Worm (Caenorhabditis elegans) whole organism, L2 larva: ENCODE data around the gene F40G9.5.

Experiments used
- aly-2 ChIP-seq: fragments of 150-350 bp; optimal IDR thresholded peaks from 2 replicates; lab custom pipeline; 2014; ENCODE audit warnings: missing biosample characterization, missing genetic modification characterization
- egl-27 ChIP-seq: sonication (generic microtip); optimal IDR thresholded peaks from 3 replicates; lab custom pipeline; 2017; ENCODE audit warnings: missing biosample characterization, missing genetic modification reagents, missing genetic modification characterization
- elt-1 ChIP-seq: fragments of 150-350 bp; optimal IDR thresholded peaks from 2 replicates; lab custom pipeline; 2014; ENCODE audit warnings: missing biosample characterization, missing genetic modification characterization
- lin-11 ChIP-seq: fragments of 150-350 bp; sonication (generic microtip); optimal IDR thresholded peaks from 2 replicates; lab custom pipeline; 2014; ENCODE audit warnings: missing biosample characterization, missing genetic modification characterization, inconsistent platforms, mixed read lengths
- lsy-2 ChIP-seq, 2 experiments: fragments of 150-350 bp in 1 of 2; sonication (generic microtip) in 1 of 2; optimal IDR thresholded peaks; 2 replicates each; lab custom pipeline; 2014 to 2017; ENCODE audit warnings: missing biosample characterization in 2 of 2, missing genetic modification characterization in 2 of 2
- unc-55 ChIP-seq: fragments of 150-350 bp; sonication (generic microtip); optimal IDR thresholded peaks from 3 replicates; lab custom pipeline; 2014; ENCODE audit warnings: missing biosample characterization, missing genetic modification reagents, missing genetic modification characterization
- unc-62 ChIP-seq: fragments of 150-350 bp; optimal IDR thresholded peaks from 2 replicates; lab custom pipeline; 2014; ENCODE audit warnings: missing biosample characterization, missing genetic modification reagents, missing genetic modification characterization

ce11 chrIII:134194-134593 lies 46.9 kb upstream of the F40G9.5 start, which contains the start of gene pals-25:
- TF ChIP-seq lsy-2 (tag; optimal IDR thresholded peaks at IDR 0.05; lab: Kevin White, UChicago), result no peak
- TF ChIP-seq egl-27 (tag; lab: Kevin White, UChicago), result no peak
- no peak for TF ChIP-seq lin-11 (tag; lab: Kevin White, UChicago)
- no peak for TF ChIP-seq elt-1
- TF ChIP-seq unc-55 (GFP tag; lab: Kevin White, UChicago), result no peak
- TF ChIP-seq unc-62 (GFP tag; lab: Kevin White, UChicago), result no peak
- no peak for TF ChIP-seq aly-2 (tag; lab: Kevin White, UChicago)
